Fruit fly (Drosophila melanogaster) whole organism, larva: Measurements from ENCODE around the gene Cand1.

ENCODE experiments used
- noc ChIP-seq: fragments of 200-800 bp; sonication (Bioruptor generic); optimal IDR thresholded peaks from 3 replicates; lab custom pipeline; 2019; ENCODE audit warnings: missing biosample characterization, mild to moderate bottlenecking, missing genetic modification characterization, moderate library complexity

Cand1 gene

DNA sequence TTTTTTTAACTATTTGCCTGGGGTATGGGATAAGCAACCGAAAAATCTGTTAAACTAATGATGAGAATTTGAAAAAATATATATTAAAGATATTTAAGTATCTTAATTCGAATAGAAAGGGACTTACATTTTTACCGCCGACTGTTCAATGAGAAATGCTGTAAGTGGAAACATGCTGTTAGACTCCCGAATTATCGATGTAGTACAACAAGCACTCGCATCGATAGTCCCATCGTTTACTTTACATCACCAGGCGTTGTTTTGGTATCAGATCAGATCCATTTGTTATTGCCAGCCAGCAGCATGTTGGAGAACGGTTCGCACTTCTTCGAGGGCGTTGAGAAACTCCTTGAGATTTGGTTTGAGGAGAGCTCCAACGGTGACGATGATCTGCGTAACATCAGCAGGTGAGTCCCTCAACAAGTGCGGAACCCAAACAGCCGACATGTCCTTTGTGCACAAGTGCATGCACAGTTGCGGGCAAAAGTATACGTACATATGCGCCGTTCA is 23.2 kb downstream of the Cand1 start, which contains the start of gene SamDC:
SamDC (plus strand) TSS at position 246 of the 510 bp plus-strand sequence.
- TF ChIP-seq noc: no peak

DNA sequence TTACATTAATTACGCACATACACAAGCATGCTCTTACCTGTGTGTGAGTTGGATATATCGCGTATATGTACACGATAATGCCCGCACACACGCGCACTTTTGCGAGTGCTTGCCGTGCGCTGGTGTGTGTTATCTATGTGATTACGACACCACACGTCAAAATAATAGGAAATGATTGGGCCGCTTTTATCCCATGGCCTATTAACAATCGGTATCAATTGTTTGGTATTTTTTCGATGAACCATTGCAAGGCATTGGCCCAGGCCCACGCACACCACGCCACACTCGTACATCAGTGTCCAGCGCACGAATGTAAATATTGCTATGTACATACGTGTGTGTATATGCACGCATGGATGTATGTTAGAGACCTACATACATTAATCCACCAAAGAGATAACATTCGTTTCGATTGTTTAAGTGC is 27.6 kb downstream of the Cand1 start:
- TF ChIP-seq noc: peak; percentile 89

DNA sequence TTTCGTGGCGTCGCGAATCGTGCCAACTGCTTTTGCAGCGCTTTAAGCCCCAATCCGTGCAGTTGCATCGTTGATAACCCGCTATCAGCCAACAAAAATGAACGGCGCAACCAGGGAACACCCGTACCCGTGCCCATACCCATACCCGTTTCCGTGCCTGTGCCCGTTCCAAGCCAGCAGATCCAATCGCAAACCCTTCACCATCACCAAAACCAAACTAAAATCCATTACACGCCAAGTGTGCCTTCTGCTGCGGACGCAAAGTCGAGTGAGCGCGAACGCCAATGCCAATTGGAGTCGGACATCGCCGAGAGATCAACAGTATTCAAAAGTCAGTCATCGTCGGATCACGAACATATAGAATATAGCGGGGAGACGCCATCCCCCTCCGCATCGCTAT is 28.3 kb downstream of the Cand1 start:
- no peak for TF ChIP-seq noc

DNA sequence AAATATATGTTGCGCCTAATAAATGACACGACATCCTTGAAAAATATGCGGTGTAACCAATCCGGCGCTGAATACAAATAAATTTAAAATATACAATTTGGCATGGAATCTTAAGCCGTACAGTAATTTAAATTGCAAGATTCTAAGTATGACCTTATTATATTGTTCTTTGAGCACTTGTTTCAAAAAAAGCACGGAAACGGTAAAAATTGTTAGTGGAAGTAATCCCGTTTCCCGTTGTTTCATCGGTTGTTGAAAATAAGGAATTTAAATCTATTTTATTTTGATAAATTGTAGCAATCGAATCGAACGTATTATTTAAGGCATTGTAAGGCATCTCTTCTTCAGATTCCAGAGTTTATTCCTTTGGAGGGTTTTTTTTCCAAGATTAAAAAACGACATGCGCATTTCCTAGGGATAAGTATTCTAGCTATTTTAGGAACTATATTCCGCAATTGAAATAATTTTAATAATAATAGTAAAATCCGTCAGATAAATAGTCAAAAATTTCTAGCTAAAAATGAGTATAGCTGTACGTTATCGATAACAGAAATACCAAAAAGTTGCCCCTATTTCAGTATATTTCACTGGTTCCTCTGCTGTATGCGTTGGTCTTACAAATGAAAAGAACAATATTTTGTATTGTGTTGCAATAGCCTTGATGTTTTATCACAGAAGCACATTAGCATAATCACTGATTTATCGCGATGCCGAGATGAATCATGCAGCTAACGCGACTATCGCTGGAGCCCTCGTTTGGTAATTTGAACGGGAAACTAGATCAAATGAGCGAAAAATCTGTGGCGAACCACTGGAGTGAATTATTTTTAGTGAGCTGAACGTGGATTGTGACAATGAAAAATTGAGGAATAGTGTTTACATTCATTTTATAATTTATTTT is 29.2 kb downstream of the Cand1 start, which contains the start of gene GATAd:
GATAd (plus strand) TSS at position 644 of the 901 bp plus-strand sequence.
- TF ChIP-seq noc: no peak

DNA sequence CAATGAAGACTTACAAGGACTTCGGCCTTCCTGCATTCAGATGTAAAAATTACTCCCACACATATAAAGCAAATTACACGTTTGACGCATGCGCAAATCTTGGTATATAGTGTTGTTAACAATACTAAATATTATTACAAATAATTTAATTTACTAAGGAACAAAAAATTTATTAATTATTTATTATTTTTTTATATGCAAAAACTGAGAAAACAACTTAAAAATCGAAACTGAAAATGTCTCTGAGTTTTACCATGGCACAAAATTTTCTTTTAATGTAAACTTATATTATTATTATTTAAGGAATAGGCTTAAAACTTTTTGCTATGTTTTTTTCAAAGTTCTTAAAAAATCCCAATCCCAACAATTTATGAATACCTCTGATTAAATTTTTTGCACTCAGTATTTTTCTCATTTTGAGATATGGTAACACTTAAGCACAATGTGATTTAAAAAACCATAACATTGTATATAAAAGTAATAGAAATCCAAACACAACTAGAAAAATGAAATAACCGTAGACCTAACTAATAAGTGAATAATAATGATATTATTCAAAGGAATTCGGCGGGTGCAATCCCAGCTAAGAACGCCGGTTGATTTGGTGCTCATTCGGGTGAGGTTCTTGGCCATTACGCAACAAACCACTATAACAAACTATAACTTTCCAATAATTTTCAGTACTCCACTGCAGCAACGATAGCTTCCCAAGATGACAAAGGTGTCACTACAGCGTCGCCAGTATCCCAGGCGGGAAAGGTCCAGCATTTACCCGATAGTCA is 31.2 kb downstream of the Cand1 start, which contains the start of the genes Schip1 and Cox10:
Schip1 (minus strand) TSS at position 51 of the 782 bp plus-strand sequence.
Cox10 (plus strand) TSS at position 406 of the 782 bp plus-strand sequence.
- TF ChIP-seq noc: no peak

DNA sequence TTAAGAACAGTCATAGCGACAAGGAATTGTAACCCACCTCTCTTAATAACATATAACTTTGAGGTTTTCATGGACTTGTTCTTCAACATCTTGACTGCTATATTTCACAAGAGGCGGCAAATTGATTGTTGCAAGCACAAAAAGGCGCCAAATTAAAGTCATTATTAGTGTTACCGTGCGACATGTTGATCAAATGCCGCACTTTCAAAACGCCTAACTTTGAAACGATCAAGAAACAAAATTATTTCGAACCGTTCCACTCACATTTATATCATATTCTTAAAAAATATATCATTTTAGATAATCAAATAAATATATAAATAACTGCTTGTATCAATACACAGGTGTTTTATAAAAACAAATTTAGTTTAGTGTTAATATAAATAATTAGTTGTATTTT is 34.7 kb downstream of the Cand1 start, which contains the start of gene RnrL:
RnrL (minus strand) TSS at position 154 of the 400 bp plus-strand sequence.
- no peak for TF ChIP-seq noc

DNA sequence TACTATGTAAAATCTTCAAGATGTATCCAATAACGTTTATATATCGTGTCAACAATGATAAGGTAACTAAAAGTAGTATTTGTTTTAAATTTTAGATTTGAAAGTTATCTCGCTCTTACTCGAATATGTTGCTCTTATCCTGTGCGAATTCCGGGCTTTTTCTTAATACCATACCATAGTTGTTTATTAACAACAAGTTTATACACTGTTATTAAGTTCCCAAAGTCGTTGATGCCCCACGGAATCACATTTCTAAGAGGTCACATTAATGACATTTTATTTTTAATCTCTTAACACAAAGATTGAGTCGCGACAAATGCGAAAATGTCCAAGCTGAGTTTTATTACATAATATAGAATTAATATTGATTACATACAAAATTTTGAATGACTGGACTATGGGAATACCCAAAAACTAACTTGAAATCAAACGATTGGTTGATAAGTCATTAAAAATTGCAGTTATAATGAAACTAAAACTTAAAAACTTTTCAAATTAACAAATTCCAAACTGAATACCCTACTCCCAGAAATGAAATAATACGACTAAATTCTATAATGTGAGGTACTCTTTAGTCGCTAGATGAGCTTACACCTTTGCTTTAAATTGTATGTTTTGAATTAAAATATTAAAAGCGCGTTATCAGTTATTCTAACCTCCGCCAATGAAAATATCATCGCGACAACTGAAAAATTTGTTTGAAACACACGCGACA is 39.6 kb downstream of the Cand1 start, which contains the start of gene CG5381:
CG5381 (minus strand) TSS at position 330 of the 715 bp plus-strand sequence.
- peak; percentile 62 for TF ChIP-seq noc

DNA sequence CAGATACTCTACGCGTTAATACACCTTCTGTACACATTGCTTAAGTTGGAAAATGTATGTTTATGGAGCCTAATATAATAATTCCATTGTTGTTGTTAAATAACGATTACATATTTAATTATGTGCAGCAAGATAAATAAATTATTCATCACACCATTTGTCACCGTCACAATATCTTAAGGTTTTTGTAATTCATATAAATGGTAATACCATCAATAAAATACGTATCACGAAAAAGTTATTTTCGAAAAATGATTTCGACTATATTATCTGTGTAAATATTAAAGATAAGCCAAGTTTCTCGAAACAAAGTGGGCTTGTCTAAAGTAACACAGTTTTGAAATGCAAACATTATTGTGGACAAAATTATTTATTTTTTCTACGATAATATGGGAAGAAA is 40.3 kb downstream of the Cand1 start, which contains the start of gene CG4995:
CG4995 (plus strand) TSS at position 301 of the 400 bp plus-strand sequence.
- TF ChIP-seq noc: no peak

DNA sequence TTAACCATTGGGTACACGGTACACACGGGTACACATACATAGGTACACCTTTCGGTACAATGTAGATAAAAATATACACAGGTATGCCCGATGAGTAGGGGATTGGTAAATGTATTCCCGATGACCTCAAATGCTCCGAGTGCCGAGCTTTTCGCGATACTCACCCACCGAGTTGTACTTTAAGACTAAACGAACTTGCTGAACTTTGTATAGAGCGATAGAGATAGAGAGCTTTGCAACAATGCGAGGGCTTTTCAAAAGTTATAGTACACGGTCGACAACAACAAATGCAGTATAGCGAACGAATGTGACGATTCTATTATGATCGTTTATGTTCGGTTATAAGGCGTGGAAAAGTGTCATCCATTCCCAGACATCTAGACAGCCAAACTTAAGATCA is 40.9 kb downstream of the Cand1 start:
- TF ChIP-seq noc: peak; percentile 35

DNA sequence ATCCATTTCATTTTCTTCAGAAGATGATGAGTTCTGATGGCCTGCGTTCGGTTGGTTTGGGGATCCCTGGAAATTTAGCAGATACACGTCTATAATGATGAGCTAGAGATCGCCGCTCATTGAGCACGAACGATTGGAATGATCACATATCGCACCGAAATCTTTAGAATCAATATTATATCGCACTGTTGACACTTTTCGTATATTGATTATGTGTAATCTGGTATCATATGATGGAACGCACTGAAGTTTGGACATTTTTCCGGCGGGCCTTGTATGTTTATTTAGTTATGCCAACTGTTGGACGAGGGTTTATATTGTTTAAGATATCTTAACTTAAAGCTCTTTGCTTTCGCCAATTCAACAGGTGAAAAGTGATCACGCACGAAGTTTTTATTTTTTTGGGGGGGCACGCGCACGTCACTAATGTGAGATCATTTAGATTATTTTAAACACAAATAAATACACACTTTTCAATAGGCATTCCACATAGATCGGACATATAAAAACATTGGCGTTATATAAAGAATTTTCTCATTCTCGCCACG is 41.4 kb downstream of the Cand1 start:
- TF ChIP-seq noc: no peak

DNA sequence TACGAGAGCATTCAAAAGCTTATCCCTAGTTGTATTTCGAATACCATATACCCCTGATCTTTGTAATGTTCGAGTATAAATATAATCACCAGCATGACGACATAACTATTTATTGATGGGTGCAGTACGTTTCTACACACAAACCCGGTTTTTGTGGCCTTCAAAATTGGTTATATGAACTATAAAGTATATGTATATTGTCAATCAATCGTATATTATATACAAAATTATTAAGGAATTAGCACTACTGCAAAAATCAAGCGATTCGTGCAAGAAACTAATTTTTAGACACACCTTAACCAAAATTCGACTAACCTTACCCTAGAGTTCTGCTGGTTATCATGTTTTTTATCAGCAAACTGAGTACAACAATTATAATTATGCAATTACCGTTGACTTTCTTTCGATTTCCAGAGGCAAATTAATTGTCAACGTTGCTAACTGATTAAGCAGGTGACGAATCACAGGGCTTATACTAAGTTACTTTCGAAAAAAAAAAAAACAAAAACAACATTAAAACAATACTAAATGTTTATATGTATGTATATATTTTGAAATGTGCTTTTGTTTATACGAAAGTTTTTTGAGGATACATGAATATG is 42.2 kb downstream of the Cand1 start:
- TF ChIP-seq noc: peak; percentile 23

DNA sequence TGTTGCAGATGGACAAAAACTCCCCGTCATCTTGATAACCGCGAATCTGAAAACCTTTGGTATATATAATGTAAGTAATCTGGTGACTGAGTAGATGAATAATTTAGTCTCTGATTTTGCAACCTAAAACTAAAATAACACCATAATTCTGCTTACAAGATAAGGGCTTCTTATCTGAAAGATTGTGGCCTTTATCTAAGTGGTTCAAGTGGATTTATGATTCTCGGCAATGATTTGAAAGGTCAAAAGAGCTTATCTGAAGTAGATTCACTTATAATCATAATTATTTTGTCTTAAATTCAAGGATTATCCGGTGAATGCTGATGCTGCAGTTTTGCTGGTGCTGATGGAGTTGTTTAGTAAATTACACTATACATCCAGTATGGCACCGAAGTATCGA is 46.6 kb downstream of the Cand1 start:
- TF ChIP-seq noc: no peak

DNA sequence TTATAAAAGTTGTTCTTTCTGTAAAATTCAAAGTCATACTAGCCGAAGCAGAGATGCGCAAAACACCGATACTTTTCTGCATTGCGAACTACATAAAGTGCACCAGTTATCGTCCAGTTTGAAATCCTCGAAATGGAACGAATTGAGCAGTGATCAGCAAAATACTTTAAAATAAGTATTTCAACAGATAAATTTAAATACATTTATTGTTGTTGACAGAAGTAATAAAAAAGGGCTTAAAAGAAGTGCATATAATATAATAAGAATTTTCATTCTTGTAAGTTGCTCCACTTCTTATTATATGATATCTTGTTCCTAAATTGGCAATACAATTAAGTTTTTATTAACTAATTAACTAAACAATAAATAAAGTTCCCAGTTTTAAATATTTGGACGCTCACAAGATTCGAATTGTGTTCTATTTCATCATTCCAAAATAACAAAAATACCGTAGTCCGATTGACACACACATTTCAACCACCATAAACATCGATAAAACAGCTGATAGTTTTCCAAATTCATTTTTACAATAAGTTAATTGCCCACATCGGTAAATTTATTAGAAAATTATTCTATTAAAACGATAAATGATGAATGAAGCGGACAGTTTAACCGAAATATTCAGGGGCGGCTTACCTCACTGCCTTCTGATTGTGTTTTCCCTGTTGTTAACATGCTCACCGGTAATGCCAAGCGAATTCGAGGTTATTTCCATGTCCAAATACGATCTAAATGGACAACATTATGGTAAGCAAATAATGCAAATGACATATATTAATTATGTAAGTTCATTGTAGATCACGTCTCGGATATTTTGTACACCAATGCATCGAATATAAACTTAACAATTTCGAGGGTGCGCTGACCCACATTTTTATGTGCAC is 47.9 kb downstream of the Cand1 start, which contains the start of the genes Usp14 and CG4972:
Usp14 (minus strand) TSS at position 70 of the 884 bp plus-strand sequence.
CG4972 (plus strand) TSS at position 466 of the 884 bp plus-strand sequence.
- no peak for TF ChIP-seq noc

DNA sequence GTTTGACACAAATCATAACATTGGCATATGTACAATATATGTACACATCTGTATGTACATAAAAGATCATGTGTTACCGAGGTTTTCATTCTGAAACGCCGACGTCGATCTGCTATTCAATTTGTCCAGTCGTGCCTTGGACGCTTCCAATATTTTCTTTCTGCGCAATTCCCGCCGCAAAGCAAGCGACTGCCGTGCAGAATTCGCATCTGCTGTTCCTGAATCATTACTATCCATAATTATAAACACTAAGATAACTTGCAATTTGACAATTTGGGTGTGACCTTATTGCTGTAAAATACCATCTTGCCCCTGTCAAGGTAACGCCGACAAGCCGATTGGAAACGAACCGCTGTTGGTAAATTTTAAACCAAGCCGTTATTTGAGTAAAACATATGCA is 50.7 kb downstream of the Cand1 start:
- no peak for TF ChIP-seq noc
